Worm (Caenorhabditis elegans): ENCODE data around the gene K08F8.15.

K08F8.15 gene

DNA sequence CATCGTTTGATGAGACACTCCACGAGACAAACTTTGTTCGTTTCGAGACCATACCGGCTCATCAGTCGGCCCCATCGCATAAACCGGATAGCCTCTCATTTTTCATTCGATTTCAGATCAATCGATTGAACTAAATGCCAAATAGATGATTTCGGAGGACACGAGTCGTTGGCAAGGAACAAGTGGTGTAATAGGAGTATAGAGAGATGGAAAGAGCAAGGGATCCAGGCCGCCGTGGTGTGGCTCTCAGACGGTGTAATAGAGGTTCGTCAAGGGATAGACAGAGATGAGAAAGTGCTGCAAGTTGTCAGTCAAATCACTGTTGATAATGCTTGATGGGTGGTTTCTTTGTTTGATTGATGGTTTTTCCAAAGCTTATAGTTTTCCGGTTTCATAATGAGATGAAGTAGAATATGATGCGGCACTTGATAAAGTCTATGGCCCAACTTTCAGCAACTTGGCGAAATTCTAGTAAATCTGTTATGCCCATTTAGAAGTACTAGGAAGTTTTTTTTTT is 16.9 kb downstream of the K08F8.15 start, which contains the start of gene sgn-1:
TSS of gene sgn-1 (minus strand) at position 220 of the 517 bp plus-strand sequence.
- TF ChIP-seq unc-62 (GFP tag; optimal IDR thresholded peaks at IDR 0.05 in 1 of 2) (peak in 1 of 2 experiments; percentile 40), unc-62 (tag; optimal IDR thresholded peaks at IDR 0.05) (no peak), lin-29 (GFP tag; IDR thresholded peaks at IDR 0.05) (no peak), mxl-3 (GFP tag; optimal IDR thresholded peaks at IDR 0.05) (peak; percentile 6)

DNA sequence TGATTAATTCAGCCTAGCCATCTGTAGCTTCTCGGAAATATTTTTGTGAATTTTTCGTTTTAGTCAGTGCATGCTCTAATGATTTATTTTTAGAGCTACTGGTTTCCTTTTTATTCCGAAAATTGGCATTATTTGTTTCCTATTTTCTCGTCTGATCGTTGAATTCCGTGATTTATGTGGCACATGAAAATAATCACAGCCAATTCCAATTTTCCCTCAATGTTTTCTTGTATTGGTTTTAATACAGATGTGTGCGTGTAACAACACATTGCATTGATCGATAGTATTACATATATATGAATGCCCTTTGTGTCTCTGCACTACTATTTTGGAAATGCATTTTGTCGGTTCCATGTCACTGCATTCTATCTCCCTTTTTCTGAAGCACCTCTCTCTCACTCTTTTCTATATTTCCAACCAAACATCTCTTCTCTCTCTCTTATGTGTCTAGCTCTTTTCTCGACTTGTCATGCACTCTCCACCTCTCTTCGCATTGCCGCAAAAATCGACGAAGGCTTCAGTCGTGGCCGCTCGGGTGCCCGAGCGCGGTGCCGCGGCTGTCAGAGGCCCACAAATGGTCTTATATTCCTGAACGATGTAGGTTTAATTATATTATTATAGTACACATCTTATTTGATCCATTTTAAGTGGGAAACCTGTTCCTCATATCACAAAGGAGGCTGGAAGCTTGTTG is 17.8 kb downstream of the K08F8.15 start:
- TF ChIP-seq daf-19 (GFP tag; conservative IDR thresholded peaks at IDR 0.05) (no peak), madf-9 (GFP tag; conservative IDR thresholded peaks at IDR 0.05) (no peak), ama-1 (optimal IDR thresholded peaks at IDR 0.05) (peak; percentile 94), zip-11 (GFP tag; IDR thresholded peaks at IDR 0.05) (no peak), Y5F2A.4 (GFP tag; optimal IDR thresholded peaks at IDR 0.05) (no peak), ceh-82 (tag; optimal IDR thresholded peaks at IDR 0.05) (no peak), lir-3 (tag; optimal IDR thresholded peaks at IDR 0.05) (no peak), nhr-48 (tag; optimal IDR thresholded peaks at IDR 0.05) (no peak), mdt-29 (GFP tag; IDR thresholded peaks at IDR 0.05) (no peak), lin-13 (GFP tag; optimal IDR thresholded peaks at IDR 0.05) (no peak), pha-4 (GFP tag; IDR thresholded peaks at IDR 0.05) (no peak), pha-4 (tag; optimal IDR thresholded peaks at IDR 0.05) (no peak), dmd-9 (GFP tag; IDR thresholded peaks at IDR 0.05) (no peak), egl-43 (GFP tag; IDR thresholded peaks at IDR 0.05) (no peak), Y75B8A.6 (GFP tag; IDR thresholded peaks at IDR 0.05) (no peak), mep-1 (tag; optimal IDR thresholded peaks at IDR 0.05) (peak; percentile 64), unc-130 (GFP tag; optimal IDR thresholded peaks at IDR 0.05) (no peak), saeg-2 (GFP tag; IDR thresholded peaks at IDR 0.05) (no peak), lim-7 (GFP tag; IDR thresholded peaks at IDR 0.05) (no peak), lin-39 (tag; optimal IDR thresholded peaks at IDR 0.05) (no peak), nhr-237 (tag; optimal IDR thresholded peaks at IDR 0.05) (no peak), ZK546.5 (tag; optimal IDR thresholded peaks at IDR 0.05) (no peak), daf-12 (tag; optimal IDR thresholded peaks at IDR 0.05) (no peak), ceh-32 (tag; optimal IDR thresholded peaks at IDR 0.05; ENCODE audit: poor library complexity) (no peak), lin-1 (GFP tag; IDR thresholded peaks at IDR 0.05) (no peak), T20F7.1 (GFP tag; optimal IDR thresholded peaks at IDR 0.05) (no peak), lin-29 (GFP tag; IDR thresholded peaks at IDR 0.05) (no peak), nhr-42 (GFP tag; IDR thresholded peaks at IDR 0.05) (no peak), dmd-6 (GFP tag; IDR thresholded peaks at IDR 0.05) (no peak), ceh-62 (tag; optimal IDR thresholded peaks at IDR 0.05) (no peak), mes-2 (tag; optimal IDR thresholded peaks at IDR 0.05; ENCODE audit: poor library complexity, severe bottlenecking) (peak; percentile 26), hlh-11 (tag; optimal IDR thresholded peaks at IDR 0.05) (peak; percentile 9), unc-62 (GFP tag; optimal IDR thresholded peaks at IDR 0.05 in 1 of 2) (peak in 1 of 2 experiments; percentile 85), unc-62 (tag; optimal IDR thresholded peaks at IDR 0.05) (no peak), tra-1 (GFP tag; IDR thresholded peaks at IDR 0.05) (no peak), ceh-28 (tag; optimal IDR thresholded peaks at IDR 0.05) (no peak), hlh-30 (tag; optimal IDR thresholded peaks at IDR 0.05; ENCODE audit: insufficient read depth) (peak; percentile 30), hif-1 (tag; optimal IDR thresholded peaks at IDR 0.05) (peak in 1 of 2 experiments; percentile 22), nhr-77 (tag; optimal IDR thresholded peaks at IDR 0.05) (no peak), nhr-11 (tag; optimal IDR thresholded peaks at IDR 0.05) (peak; percentile 24), gei-8 (GFP tag; optimal IDR thresholded peaks at IDR 0.05) (no peak), attf-4 (tag; optimal IDR thresholded peaks at IDR 0.05) (no peak), F49E8.2 (tag; optimal IDR thresholded peaks at IDR 0.05; ENCODE audit: borderline replicate concordance) (no peak), nhr-111 (GFP tag; optimal IDR thresholded peaks at IDR 0.05) (no peak), duxl-1 (tag; optimal IDR thresholded peaks at IDR 0.05; ENCODE audit: poor library complexity) (no peak), F10B5.3 (tag; optimal IDR thresholded peaks at IDR 0.05) (no peak), zag-1 (tag; optimal IDR thresholded peaks at IDR 0.05) (no peak)

All from whole organism, L4 larva.